Fruit fly (Drosophila melanogaster) whole organism, prepupa: ENCODE data around the gene Polr1D.

ENCODE experiments used
- CG10669 ChIP-seq: fragments of 200-800 bp; sonication (Bioruptor generic); optimal IDR thresholded peaks from 3 replicates; lab custom pipeline; 2018; ENCODE audit warnings: missing biosample characterization, mild to moderate bottlenecking, missing genetic modification characterization, moderate library complexity
- CG11762 ChIP-seq: fragments of 200-800 bp; sonication (Bioruptor generic); optimal IDR thresholded peaks from 3 replicates; lab custom pipeline; 2016; ENCODE audit warnings: missing biosample characterization, missing genetic modification characterization; ENCODE audit not compliant: insufficient read depth
- CG11902 ChIP-seq: fragments of 200-800 bp; sonication (Bioruptor generic); optimal IDR thresholded peaks from 3 replicates; lab custom pipeline; 2016; ENCODE audit warnings: missing biosample characterization, missing genetic modification characterization
- CG15336 ChIP-seq: fragments of 200-800 bp; sonication (Bioruptor generic); IDR thresholded peaks from 2 replicates; pipeline ENCODE4 v1.3.6; 2022; ENCODE audit warnings: missing biosample characterization, missing genetic modification characterization
- CG1621 ChIP-seq: fragments of 200-800 bp; sonication (Bioruptor generic); optimal IDR thresholded peaks from 3 replicates; lab custom pipeline; 2018; ENCODE audit warnings: missing biosample characterization, mild to moderate bottlenecking, missing genetic modification characterization
- CG3032 ChIP-seq: fragments of 200-800 bp; optimal IDR thresholded peaks from 2 replicates; lab custom pipeline; 2019; ENCODE audit warnings: missing biosample characterization, mild to moderate bottlenecking, missing genetic modification characterization, moderate library complexity
- CG31627 ChIP-seq: fragments of 200-800 bp; sonication (Bioruptor generic); optimal IDR thresholded peaks from 3 replicates; lab custom pipeline; 2016; ENCODE audit warnings: missing biosample characterization, missing genetic modification characterization
- CG32006 ChIP-seq: fragments of 200-800 bp; sonication (Bioruptor generic); optimal IDR thresholded peaks from 3 replicates; lab custom pipeline; 2017; ENCODE audit warnings: missing biosample characterization, mild to moderate bottlenecking, missing genetic modification characterization
- CG34406 ChIP-seq: fragments of 200-800 bp; sonication (Bioruptor generic); optimal IDR thresholded peaks from 3 replicates; lab custom pipeline; 2016; ENCODE audit warnings: missing biosample characterization, missing genetic modification characterization
- CG3919 ChIP-seq: fragments of 200-800 bp; sonication (Bioruptor generic); optimal IDR thresholded peaks from 3 replicates; lab custom pipeline; 2016; ENCODE audit warnings: missing biosample characterization, missing genetic modification characterization
- CG4318 ChIP-seq: fragments of 200-800 bp; sonication (Bioruptor generic); optimal IDR thresholded peaks from 3 replicates; lab custom pipeline; 2017; ENCODE audit warnings: missing biosample characterization, mild to moderate bottlenecking, missing genetic modification characterization
- CG6163 ChIP-seq: fragments of 200-800 bp; sonication (Bioruptor generic); IDR thresholded peaks from 3 replicates; pipeline ENCODE4 v1.3.6; 2022; ENCODE audit warnings: missing biosample characterization, missing genetic modification characterization
- CG6276 ChIP-seq: fragments of 200-800 bp; sonication (Bioruptor generic); optimal IDR thresholded peaks from 2 replicates; lab custom pipeline; 2017; ENCODE audit warnings: missing biosample characterization, mild to moderate bottlenecking, missing genetic modification characterization
- CG6792 ChIP-seq: fragments of 200-800 bp; sonication (Bioruptor generic); optimal IDR thresholded peaks from 3 replicates; lab custom pipeline; 2016; ENCODE audit warnings: missing biosample characterization, missing genetic modification characterization
- CG6808 ChIP-seq: fragments of 200-800 bp; sonication (Bioruptor generic); optimal IDR thresholded peaks from 3 replicates; lab custom pipeline; 2017; ENCODE audit warnings: missing biosample characterization, missing genetic modification characterization, mild to moderate bottlenecking, moderate library complexity, missing genetic modification reagents
- CG6854 ChIP-seq: fragments of 200-800 bp; sonication (Bioruptor generic); optimal IDR thresholded peaks from 2 replicates; lab custom pipeline; 2017; ENCODE audit warnings: missing biosample characterization, mild to moderate bottlenecking, missing genetic modification characterization
- CG7368 ChIP-seq: fragments of 200-800 bp; sonication (Bioruptor generic); optimal IDR thresholded peaks from 3 replicates; lab custom pipeline; 2016; ENCODE audit warnings: missing biosample characterization, missing genetic modification characterization
- CG8119 ChIP-seq: fragments of 200-800 bp; sonication (Bioruptor generic); IDR thresholded peaks from 3 replicates; pipeline ENCODE4 v1.3.6; 2022; ENCODE audit warnings: missing biosample characterization, missing genetic modification characterization
- CG8319 ChIP-seq: fragments of 200-800 bp; sonication (Bioruptor generic); optimal IDR thresholded peaks from 3 replicates; lab custom pipeline; 2016; ENCODE audit warnings: missing biosample characterization, missing genetic modification characterization
- CG8632 ChIP-seq: fragments of 200-800 bp; sonication (Bioruptor generic); optimal IDR thresholded peaks from 3 replicates; lab custom pipeline; 2016; ENCODE audit warnings: missing biosample characterization, missing genetic modification characterization
- CG9139 ChIP-seq: fragments of 200-800 bp; sonication (Bioruptor generic); optimal IDR thresholded peaks from 3 replicates; lab custom pipeline; 2017; ENCODE audit warnings: missing biosample characterization, mild to moderate bottlenecking, missing genetic modification characterization
- Eip75B ChIP-seq: fragments of 200-800 bp; sonication (Bioruptor generic); optimal IDR thresholded peaks from 3 replicates; lab custom pipeline; 2016; ENCODE audit warnings: missing biosample characterization, missing genetic modification characterization
- Eip78C ChIP-seq: fragments of 200-800 bp; sonication (Bioruptor generic); peaks from one replicate; lab custom pipeline; 2016; ENCODE audit warnings: missing biosample characterization, missing genetic modification characterization
- Ets21C ChIP-seq: fragments of 200-800 bp; sonication (Bioruptor generic); optimal IDR thresholded peaks from 3 replicates; lab custom pipeline; 2016; ENCODE audit warnings: missing biosample characterization, missing genetic modification characterization
- Ets96B ChIP-seq: fragments of 200-800 bp; optimal IDR thresholded peaks from 2 replicates; lab custom pipeline; 2019; ENCODE audit warnings: missing biosample characterization, mild to moderate bottlenecking, missing genetic modification characterization, moderate library complexity
- Hr38 ChIP-seq: sonication (Bioruptor generic); optimal IDR thresholded peaks from 2 replicates; lab custom pipeline; 2016; ENCODE audit warnings: missing biosample characterization, missing genetic modification characterization
- Hr39 ChIP-seq: fragments of 200-800 bp; sonication (Bioruptor generic); optimal IDR thresholded peaks from 2 replicates; lab custom pipeline; 2016; ENCODE audit warnings: missing biosample characterization, missing genetic modification characterization
- Hr4 ChIP-seq: fragments of 200-800 bp; sonication (Bioruptor generic); optimal IDR thresholded peaks from 3 replicates; lab custom pipeline; 2016; ENCODE audit warnings: missing biosample characterization, missing genetic modification characterization
- OdsH ChIP-seq: fragments of 200-800 bp; sonication (Bioruptor generic); optimal IDR thresholded peaks from 3 replicates; lab custom pipeline; 2016; ENCODE audit warnings: missing biosample characterization, missing genetic modification characterization
- Smox ChIP-seq: fragments of 200-800 bp; sonication (Bioruptor generic); optimal IDR thresholded peaks from 3 replicates; lab custom pipeline; 2016; ENCODE audit warnings: missing biosample characterization, missing genetic modification characterization
- Sox102F ChIP-seq: fragments of 200-800 bp; sonication (Bioruptor generic); optimal IDR thresholded peaks from 2 replicates; lab custom pipeline; 2016; ENCODE audit warnings: missing biosample characterization, mild to moderate bottlenecking, missing genetic modification characterization
- Sox14 ChIP-seq: fragments of 200-800 bp; sonication (Bioruptor generic); optimal IDR thresholded peaks from 3 replicates; lab custom pipeline; 2016; ENCODE audit warnings: missing biosample characterization, missing genetic modification characterization
- Sox15 ChIP-seq: fragments of 200-800 bp; sonication (Bioruptor generic); optimal IDR thresholded peaks from 3 replicates; lab custom pipeline; 2016; ENCODE audit warnings: missing biosample characterization, missing genetic modification characterization
- achi ChIP-seq: fragments of 200-800 bp; sonication (Bioruptor generic); optimal IDR thresholded peaks from 3 replicates; lab custom pipeline; 2016; ENCODE audit warnings: missing biosample characterization, missing genetic modification characterization
- acj6 ChIP-seq: fragments of 200-800 bp; sonication (Bioruptor generic); optimal IDR thresholded peaks from 3 replicates; lab custom pipeline; 2016; ENCODE audit warnings: missing biosample characterization, missing genetic modification characterization
- cyc ChIP-seq: fragments of 200-800 bp; sonication (Bioruptor generic); optimal IDR thresholded peaks from 3 replicates; lab custom pipeline; 2016; ENCODE audit warnings: missing biosample characterization, missing genetic modification characterization
- dac ChIP-seq: fragments of 200-800 bp; sonication (Bioruptor generic); optimal IDR thresholded peaks from 2 replicates; lab custom pipeline; 2017; ENCODE audit warnings: missing biosample characterization, mild to moderate bottlenecking, missing genetic modification characterization
- dsx ChIP-seq: fragments of 200-800 bp; optimal IDR thresholded peaks from 3 replicates; lab custom pipeline; 2019; ENCODE audit warnings: missing biosample characterization, mild to moderate bottlenecking, missing genetic modification characterization, moderate library complexity; ENCODE audit not compliant: poor library complexity, severe bottlenecking
- eg ChIP-seq: fragments of 200-800 bp; sonication (Bioruptor generic); IDR thresholded peaks from 3 replicates; pipeline ENCODE4 v1.3.6; 2022; ENCODE audit warnings: missing biosample characterization, missing genetic modification characterization
- esn ChIP-seq: fragments of 200-800 bp; sonication (Bioruptor generic); optimal IDR thresholded peaks from 2 replicates; lab custom pipeline; 2016; ENCODE audit warnings: missing biosample characterization, mild to moderate bottlenecking, missing genetic modification characterization, moderate library complexity
- fd59A ChIP-seq: fragments of 200-800 bp; sonication (Bioruptor generic); optimal IDR thresholded peaks from 2 replicates; lab custom pipeline; 2017; ENCODE audit warnings: missing biosample characterization, mild to moderate bottlenecking, missing genetic modification characterization, missing genetic modification reagents
- lz ChIP-seq: fragments of 200-800 bp; sonication (Bioruptor generic); optimal IDR thresholded peaks from 3 replicates; lab custom pipeline; 2016; ENCODE audit warnings: missing biosample characterization, missing genetic modification characterization
- net ChIP-seq: fragments of 200-800 bp; sonication (Bioruptor generic); optimal IDR thresholded peaks from 3 replicates; lab custom pipeline; 2016; ENCODE audit warnings: missing biosample characterization, missing genetic modification characterization
- pdm3 ChIP-seq: fragments of 200-800 bp; sonication (Bioruptor generic); optimal IDR thresholded peaks from 3 replicates; lab custom pipeline; 2016; ENCODE audit warnings: missing biosample characterization, missing genetic modification characterization
- salr ChIP-seq, 2 experiments: fragments of 200-800 bp; sonication (Bioruptor generic); optimal IDR thresholded peaks; 3 replicates each; lab custom pipeline; 2016 to 2018; ENCODE audit warnings: missing biosample characterization in 2 of 2, missing genetic modification characterization in 2 of 2, mild to moderate bottlenecking in 1 of 2
- spab ChIP-seq: fragments of 200-800 bp; sonication (Bioruptor generic); optimal IDR thresholded peaks from 2 replicates; lab custom pipeline; 2017; ENCODE audit warnings: missing biosample characterization, mild to moderate bottlenecking, missing genetic modification characterization, missing genetic modification reagents
- svp ChIP-seq: fragments of 200-800 bp; sonication (Bioruptor generic); peaks from one replicate; lab custom pipeline; 2016; ENCODE audit warnings: missing biosample characterization, missing genetic modification characterization
- topi ChIP-seq: fragments of 200-800 bp; sonication (Bioruptor generic); optimal IDR thresholded peaks from 3 replicates; lab custom pipeline; 2016; ENCODE audit warnings: missing biosample characterization, missing genetic modification characterization
- vri ChIP-seq: fragments of 200-800 bp; sonication (Bioruptor generic); optimal IDR thresholded peaks from 3 replicates; lab custom pipeline; 2016; ENCODE audit warnings: missing biosample characterization, mild to moderate bottlenecking, missing genetic modification characterization

The Polr1D gene

dm6 chr2L:19131905-19132402 is 3.1 kb downstream of the Polr1D start, which contains the start of the genes AsnRS and DCTN6-p27 (continued):
- TF ChIP-seq CG7368 (peak; percentile 11), CG8632 (GFP tag; lab: Kevin White, UChicago) (peak; percentile 53), Hr39 (GFP tag; lab: Kevin White, UChicago) (peak; percentile 70), CG6792 (peak; percentile 75), salr (GFP tag; optimal IDR thresholded peaks at IDR 0.05; lab: Kevin White, UChicago) (peak in 1 of 2 experiments; percentile 23), cyc (GFP tag; lab: Kevin White, UChicago) (peak; percentile 69), fd59A (no peak), Eip75B (GFP tag; lab: Kevin White, UChicago) (no peak)
- TF ChIP-seq, all 60 proteins: peak for 29

- TF ChIP-seq CG1621 (tag; lab: Kevin White, UChicago) (no peak), acj6 (GFP tag; lab: Kevin White, UChicago) (no peak), CG31627 (GFP tag; lab: Kevin White, UChicago) (peak; percentile 21), CG11902 (GFP tag; lab: Kevin White, UChicago) (no peak), Hr38 (GFP tag; lab: Kevin White, UChicago) (no peak), lz (GFP tag; lab: Kevin White, UChicago) (peak; percentile 31), Sox15 (GFP tag; lab: Kevin White, UChicago) (no peak), spab (no peak), dsx (GFP tag; lab: Kevin White, UChicago) (peak; percentile 46), CG3919 (no peak), dac (GFP tag; lab: Kevin White, UChicago) (no peak), achi (GFP tag; lab: Kevin White, UChicago) (no peak), CG6854 (GFP tag; lab: Kevin White, UChicago) (peak; percentile 32), CG34406 (GFP tag; lab: Kevin White, UChicago) (no peak), CG8119 (peak; percentile 53; the same call in 2 of the 3 replicates), Sox102F (no peak), CG4318 (GFP tag; lab: Kevin White, UChicago) (no peak), CG7368 (no peak), CG32006 (no peak), Ets21C (GFP tag; lab: Kevin White, UChicago) (no peak), CG6808 (GFP tag; lab: Kevin White, UChicago) (no peak), Hr39 (GFP tag; lab: Kevin White, UChicago) (peak; percentile 23), pdm3 (no peak), Sox14 (no peak), CG6163 (GFP tag; lab: Robert Waterston, UW) (no peak), salr (GFP tag; optimal IDR thresholded peaks at IDR 0.05; lab: Kevin White, UChicago) (no peak), CG6792 (no peak), CG8632 (GFP tag; lab: Kevin White, UChicago) (peak; percentile 29), CG9139 (no peak), vri (GFP tag; lab: Kevin White, UChicago) (no peak), eg (GFP tag; lab: Robert Waterston, UW) (no peak), CG10669 (no peak), Eip75B (GFP tag; lab: Kevin White, UChicago) (no peak), CG11762 (GFP tag; lab: Kevin White, UChicago) (no peak), CG15336 (no peak), cyc (GFP tag; lab: Kevin White, UChicago) (no peak), CG3032 (tag; lab: Kevin White, UChicago) (peak; percentile 58), Ets96B (peak; percentile 46), svp (no peak), esn (GFP tag; lab: Kevin White, UChicago) (peak; percentile 62), CG8319 (no peak), Smox (GFP tag; lab: Kevin White, UChicago) (no peak), Hr4 (no peak), OdsH (GFP tag; lab: Kevin White, UChicago) (no peak), Eip78C (peak; percentile 78), fd59A (no peak), CG6276 (GFP tag; lab: Kevin White, UChicago) (no peak), net (GFP tag; lab: Kevin White, UChicago) (no peak), topi (GFP tag; lab: Kevin White, UChicago) (no peak)
Measured at dm6 chr2L:19126888-19127287, 8.1 kb downstream of the Polr1D start.
